Fruit fly (Drosophila melanogaster) whole organism: Measurements from ENCODE around the gene hyd.

Experiments used
- CG8478 ChIP-seq: fragments of >200 bp; optimal IDR thresholded peaks from 2 replicates; lab custom pipeline; 2018; ENCODE audit warnings: inconsistent platforms
- psq ChIP-seq: fragments of >200 bp; optimal IDR thresholded peaks from 2 replicates; lab custom pipeline; 2017

- TF ChIP-seq CG8478 (no peak), psq (lab: Kevin White, UChicago) (no peak)
Observed at dm6 chr3R:9703273-9703672, 22.1 kb downstream of the hyd start.
